Worm (Caenorhabditis elegans) whole organism, young adult: Measurements from ENCODE around the gene cyp-13A6.
A peak's percentile ranks its signal among the peaks of the same experiment; 100 is the strongest.

ENCODE experiments used
- B0019.2 ChIP-seq: fragments of 200-800 bp; sonication (Bioruptor generic); conservative IDR thresholded peaks from 2 replicates; pipeline ENCODE4 v1.3.6; 2022; ENCODE audit warnings: missing genetic modification reagents, missing genetic modification characterization, missing compliant biosample characterization
- C17E4.6 ChIP-seq: fragments of 200-800 bp; sonication (Bioruptor generic); IDR thresholded peaks from 2 replicates; pipeline ENCODE4 v1.3.6; 2022; ENCODE audit warnings: missing genetic modification reagents, missing genetic modification characterization, missing compliant biosample characterization
- D2030.7 ChIP-seq: fragments of 200-800 bp; sonication (Bioruptor generic); IDR thresholded peaks from 2 replicates; pipeline ENCODE4 v1.3.6; 2022; ENCODE audit warnings: missing genetic modification reagents, missing genetic modification characterization, missing compliant biosample characterization
- F33H1.4 ChIP-seq: fragments of 200-800 bp; sonication (Bioruptor generic); IDR thresholded peaks from 2 replicates; pipeline ENCODE4 v1.3.6; 2022; ENCODE audit warnings: missing genetic modification reagents, missing genetic modification characterization, missing compliant biosample characterization
- F39B2.1 ChIP-seq: fragments of 200-800 bp; sonication (Bioruptor generic); IDR thresholded peaks from 2 replicates; pipeline ENCODE4 v1.3.6; 2022; ENCODE audit warnings: missing genetic modification reagents, missing genetic modification characterization, missing compliant biosample characterization
- F55B11.4 ChIP-seq: sonication (generic microtip); optimal IDR thresholded peaks from 2 replicates; lab custom pipeline; 2016; ENCODE audit warnings: missing compliant biosample characterization, missing genetic modification characterization, borderline replicate concordance; ENCODE audit not compliant: insufficient read depth
- F57A8.1 ChIP-seq: fragments of 200-800 bp; sonication (Bioruptor generic); optimal IDR thresholded peaks from 2 replicates; lab custom pipeline; 2018; ENCODE audit warnings: mild to moderate bottlenecking, missing genetic modification characterization, moderate library complexity, missing compliant biosample characterization
- T26A5.8 ChIP-seq: sonication (generic microtip); optimal IDR thresholded peaks from 2 replicates; lab custom pipeline; 2016; ENCODE audit warnings: missing genetic modification characterization, missing compliant biosample characterization
- Y67H2A.10 ChIP-seq: fragments of 200-800 bp; sonication (Bioruptor generic); conservative IDR thresholded peaks from 2 replicates; pipeline ENCODE4 v1.3.6; 2022; ENCODE audit warnings: missing genetic modification reagents, missing genetic modification characterization, missing compliant biosample characterization
- Y79H2A.3 ChIP-seq: fragments of 200-800 bp; sonication (Bioruptor generic); conservative IDR thresholded peaks from 2 replicates; pipeline ENCODE4 v1.3.6; 2022; ENCODE audit warnings: missing genetic modification reagents, missing genetic modification characterization, missing compliant biosample characterization
- ZK185.1 ChIP-seq: sonication (generic microtip); optimal IDR thresholded peaks from 2 replicates; lab custom pipeline; 2016; ENCODE audit warnings: mild to moderate bottlenecking, missing genetic modification characterization, missing compliant biosample characterization; ENCODE audit not compliant: poor library complexity, severe bottlenecking
- aptf-3 ChIP-seq: fragments of 200-800 bp; sonication (Bioruptor generic); IDR thresholded peaks from 2 replicates; pipeline ENCODE4 v1.3.6; 2022; ENCODE audit warnings: missing genetic modification characterization, missing compliant biosample characterization
- attf-5 ChIP-seq: fragments of 200-800 bp; sonication (Bioruptor generic); optimal IDR thresholded peaks from 2 replicates; lab custom pipeline; 2018; ENCODE audit warnings: mild to moderate bottlenecking, missing genetic modification characterization, missing compliant biosample characterization
- bed-2 ChIP-seq: fragments of 200-800 bp; sonication (Bioruptor generic); IDR thresholded peaks from 2 replicates; pipeline ENCODE4 v1.3.6; 2022; ENCODE audit warnings: missing genetic modification reagents, missing genetic modification characterization, missing compliant biosample characterization
- cebp-1 ChIP-seq, 2 experiments: fragments of 200-800 bp in 1 of 2; sonication (Bioruptor generic) in 1 of 2; sonication (generic microtip) in 1 of 2; IDR thresholded peaks in 1 of 2; optimal IDR thresholded peaks in 1 of 2; 2 replicates each; pipeline versions ENCODE4 v1.3.6 to Lab custom; 2017 to 2022; ENCODE audit warnings: missing compliant biosample characterization in 2 of 2, missing genetic modification characterization in 2 of 2, mild to moderate bottlenecking in 1 of 2, missing genetic modification reagents in 1 of 2, moderate library complexity in 1 of 2
- ceh-27 ChIP-seq: fragments of 200-800 bp; sonication (Bioruptor generic); optimal IDR thresholded peaks from 2 replicates; lab custom pipeline; 2018; ENCODE audit warnings: mild to moderate bottlenecking, missing genetic modification characterization, moderate library complexity, missing compliant biosample characterization
- ceh-40 ChIP-seq: fragments of 200-800 bp; sonication (Bioruptor generic); IDR thresholded peaks from 2 replicates; pipeline ENCODE4 v1.3.6; 2022; ENCODE audit warnings: missing genetic modification characterization, missing compliant biosample characterization
- efl-1 ChIP-seq: fragments of 150-350 bp; optimal IDR thresholded peaks from 2 replicates; lab custom pipeline; 2014; ENCODE audit warnings: missing biosample characterization, missing genetic modification reagents, missing genetic modification characterization
- ets-4 ChIP-seq: fragments of 200-800 bp; sonication (Bioruptor generic); optimal IDR thresholded peaks from 2 replicates; lab custom pipeline; 2018; ENCODE audit warnings: mild to moderate bottlenecking, missing genetic modification characterization, missing compliant biosample characterization
- fkh-3 ChIP-seq: sonication (generic microtip); optimal IDR thresholded peaks from 2 replicates; lab custom pipeline; 2016; ENCODE audit warnings: mild to moderate bottlenecking, missing genetic modification characterization, missing compliant biosample characterization
- hsf-1 ChIP-seq: fragments of 200-800 bp; sonication (Bioruptor generic); IDR thresholded peaks from 2 replicates; pipeline ENCODE4 v1.3.6; 2022; ENCODE audit warnings: missing genetic modification reagents, missing genetic modification characterization, missing compliant biosample characterization
- let-526 ChIP-seq: fragments of 200-800 bp; sonication (Bioruptor generic); IDR thresholded peaks from 2 replicates; pipeline ENCODE4 v1.3.6; 2022; ENCODE audit warnings: missing genetic modification reagents, missing genetic modification characterization, missing compliant biosample characterization
- let-607 ChIP-seq, 2 experiments: fragments of 200-800 bp in 1 of 2; sonication (Bioruptor generic) in 1 of 2; sonication (generic microtip) in 1 of 2; optimal IDR thresholded peaks; 2 replicates each; lab custom pipeline; 2016 to 2018; ENCODE audit warnings: mild to moderate bottlenecking in 2 of 2, missing compliant biosample characterization in 2 of 2, missing genetic modification characterization in 2 of 2, moderate library complexity in 2 of 2, missing genotype in 1 of 2
- lin-40 ChIP-seq: sonication (generic microtip); optimal IDR thresholded peaks from 2 replicates; lab custom pipeline; 2016; ENCODE audit warnings: missing genetic modification characterization, mild to moderate bottlenecking, missing compliant biosample characterization, missing genotype, missing genetic modification reagents
- lir-1 ChIP-seq: fragments of 200-800 bp; sonication (Bioruptor generic); conservative IDR thresholded peaks from 2 replicates; pipeline ENCODE4 v1.3.6; 2022; ENCODE audit warnings: missing genetic modification reagents, missing genetic modification characterization, missing compliant biosample characterization
- madf-6 ChIP-seq: fragments of 200-800 bp; sonication (Bioruptor generic); IDR thresholded peaks from 2 replicates; pipeline ENCODE4 v1.3.6; 2022; ENCODE audit warnings: missing genetic modification reagents, missing genetic modification characterization, missing compliant biosample characterization
- mes-4 ChIP-seq: sonication (generic microtip); optimal IDR thresholded peaks from 2 replicates; lab custom pipeline; 2016; ENCODE audit warnings: missing genotype, missing genetic modification characterization, missing compliant biosample characterization
- nfya-1 ChIP-seq: sonication (generic microtip); optimal IDR thresholded peaks from 2 replicates; lab custom pipeline; 2017; ENCODE audit warnings: antibody characterized with exemption, missing compliant biosample characterization, missing genetic modification characterization, borderline replicate concordance; ENCODE audit not compliant: insufficient read depth
- nfya-2 ChIP-seq: fragments of 200-800 bp; sonication (Bioruptor generic); IDR thresholded peaks from 2 replicates; pipeline ENCODE4 v1.3.6; 2022; ENCODE audit warnings: missing genetic modification reagents, missing genetic modification characterization, missing compliant biosample characterization
- nfyb-1 ChIP-seq: fragments of 200-800 bp; sonication (Bioruptor generic); IDR thresholded peaks from 2 replicates; pipeline ENCODE4 v1.3.6; 2022; ENCODE audit warnings: missing genetic modification reagents, missing genetic modification characterization, missing compliant biosample characterization
- nhr-179 ChIP-seq: sonication (generic microtip); optimal IDR thresholded peaks from 2 replicates; lab custom pipeline; 2016; ENCODE audit warnings: mild to moderate bottlenecking, missing genetic modification characterization, missing compliant biosample characterization
- pha-4 ChIP-seq: fragments of 150-350 bp; sonication (generic microtip); optimal IDR thresholded peaks from 2 replicates; lab custom pipeline; 2014; ENCODE audit warnings: missing biosample characterization, missing genetic modification reagents, missing genetic modification characterization
- rcor-1 ChIP-seq: fragments of 200-800 bp; sonication (Bioruptor generic); IDR thresholded peaks from 2 replicates; pipeline ENCODE4 v1.3.6; 2022; ENCODE audit warnings: missing genetic modification reagents, missing genetic modification characterization, missing compliant biosample characterization
- snpc-1.1 ChIP-seq: sonication (generic microtip); optimal IDR thresholded peaks from 2 replicates; lab custom pipeline; 2017; ENCODE audit warnings: missing genetic modification characterization, mild to moderate bottlenecking, missing compliant biosample characterization, antibody characterized with exemption, moderate library complexity, missing genotype, missing genetic modification reagents; ENCODE audit not compliant: insufficient read depth
- tbx-9 ChIP-seq: sonication (generic microtip); optimal IDR thresholded peaks from 2 replicates; lab custom pipeline; 2016; ENCODE audit warnings: borderline replicate concordance, missing genetic modification characterization, inconsistent platforms, missing compliant biosample characterization
- zfh-2 ChIP-seq: fragments of 200-800 bp; sonication (Bioruptor generic); conservative IDR thresholded peaks from 2 replicates; pipeline ENCODE4 v1.3.6; 2022; ENCODE audit warnings: missing genetic modification reagents, missing genetic modification characterization, missing compliant biosample characterization
- ztf-18 ChIP-seq: sonication (generic microtip); optimal IDR thresholded peaks from 2 replicates; lab custom pipeline; 2016; ENCODE audit warnings: missing genotype, mild to moderate bottlenecking, missing genetic modification characterization, missing compliant biosample characterization
- ztf-26 ChIP-seq: sonication (generic microtip); optimal IDR thresholded peaks from 2 replicates; lab custom pipeline; 2017; ENCODE audit warnings: missing genetic modification characterization, missing compliant biosample characterization

cyp-13A6 gene

DNA sequence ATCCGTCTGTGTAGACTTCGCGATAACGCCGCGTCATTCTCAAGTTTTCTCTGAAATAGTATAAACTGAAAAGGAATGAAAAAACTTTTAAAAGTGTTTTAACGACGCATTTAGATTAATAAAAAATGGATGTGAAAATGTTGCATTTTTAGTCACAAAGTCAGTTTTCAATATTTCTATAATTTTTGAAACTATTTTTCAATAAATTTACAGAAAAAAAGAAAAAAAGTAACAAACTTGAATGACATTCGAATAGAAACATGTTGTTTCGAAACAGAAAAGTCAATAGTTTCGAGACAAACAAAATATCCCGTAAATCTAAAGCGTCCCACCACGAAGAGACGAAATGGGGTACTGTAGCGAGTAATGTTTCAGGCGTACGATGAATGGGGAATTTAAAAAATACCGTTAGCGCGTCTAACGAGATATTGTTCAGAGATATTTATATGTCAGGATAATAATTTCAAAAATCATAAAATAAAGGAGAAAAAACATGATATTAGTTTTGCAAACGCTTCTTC lies 39.4 kb upstream of the cyp-13A6 start, which contains the start of gene rnh-1.2 (continued):
- TF ChIP-seq snpc-1.1 (tag; lab: Kevin White, UChicago) (no peak), D2030.7 (GFP tag; lab: Robert Waterston, UW) (no peak), bed-2 (GFP tag; lab: Robert Waterston, UW) (no peak), F33H1.4 (GFP tag; lab: Robert Waterston, UW) (peak; percentile 81), attf-5 (GFP tag; lab: Kevin White, UChicago) (no peak), aptf-3 (GFP tag; lab: Robert Waterston, UW) (no peak), madf-6 (GFP tag; lab: Robert Waterston, UW) (peak; percentile 96)

DNA sequence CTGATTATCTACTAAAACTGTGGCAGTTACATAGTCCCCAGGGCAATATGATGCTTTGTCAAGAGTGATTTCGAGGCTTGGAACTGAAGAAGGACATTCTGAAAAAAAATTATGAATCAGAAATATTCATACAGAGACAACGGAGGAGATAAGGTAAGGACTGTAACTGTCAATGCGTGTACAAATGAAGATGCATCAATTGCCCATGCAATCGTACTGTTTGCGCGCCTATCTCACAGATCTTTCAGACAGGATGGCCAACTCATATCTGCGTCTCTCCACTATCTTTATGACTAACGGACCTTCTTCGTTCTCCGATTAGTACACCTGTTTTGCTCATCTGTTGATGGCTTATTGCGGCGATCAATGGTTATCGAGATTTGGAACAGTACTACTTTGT lies 37.7 kb upstream of the cyp-13A6 start, which contains the start of gene ZK938.11:
TSS of gene ZK938.11 (minus strand) at position 101 of the 400 bp plus-strand sequence.
- TF ChIP-seq let-607 (tag; optimal IDR thresholded peaks at IDR 0.05; lab: Kevin White, UChicago), result no peak
- no peak for TF ChIP-seq mes-4
- no peak for TF ChIP-seq bed-2 (GFP tag; lab: Robert Waterston, UW)
- TF ChIP-seq lir-1 (GFP tag; lab: Robert Waterston, UW), result no peak
- TF ChIP-seq tbx-9 (tag; lab: Kevin White, UChicago), result no peak
- TF ChIP-seq F57A8.1 (GFP tag; lab: Kevin White, UChicago), result no peak
- no peak for TF ChIP-seq ztf-18 (tag; lab: Kevin White, UChicago)
- TF ChIP-seq efl-1 (GFP tag; lab: Kevin White, UChicago), result no peak
- no peak for TF ChIP-seq ceh-27 (GFP tag; lab: Kevin White, UChicago)
- no peak for TF ChIP-seq F55B11.4 (tag; lab: Kevin White, UChicago)
- TF ChIP-seq aptf-3 (GFP tag; lab: Robert Waterston, UW), result no peak

DNA sequence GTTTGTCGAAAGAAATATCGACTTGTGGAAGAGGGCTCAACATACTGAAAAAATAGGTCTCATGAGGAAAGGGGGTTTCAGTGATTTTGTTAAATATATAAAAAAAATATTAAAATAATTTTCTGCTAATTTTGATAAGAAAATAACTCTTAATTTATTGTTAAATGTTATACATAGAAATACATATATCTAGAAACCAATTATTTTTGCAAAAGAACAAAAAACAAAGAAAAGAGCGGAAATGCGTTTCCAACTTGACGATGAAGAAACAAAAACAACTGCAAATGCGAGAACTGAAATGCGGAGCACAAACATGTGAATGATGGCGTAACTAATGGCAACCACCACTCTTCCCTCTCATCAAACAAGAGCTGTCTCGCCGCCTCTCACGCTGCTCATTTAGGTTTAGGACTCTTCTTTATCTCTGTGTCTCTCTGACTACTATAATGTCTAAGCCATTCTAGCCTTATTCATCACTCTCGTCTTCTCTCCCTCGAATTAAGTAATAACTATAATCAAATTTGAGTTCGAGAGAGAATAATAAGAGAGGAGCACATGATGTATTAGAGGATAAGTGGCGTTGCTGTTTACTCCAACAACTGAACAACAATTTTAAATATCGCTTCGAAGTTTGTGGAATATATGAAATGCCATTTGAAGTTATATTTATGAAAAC lies 35.8 kb upstream of the cyp-13A6 start, which contains the start of gene arrd-4:
TSS of gene arrd-4 (minus strand) at position 51 of the 676 bp plus-strand sequence.
- TF ChIP-seq nhr-179 (no peak), ceh-40 (GFP tag; lab: Robert Waterston, UW) (no peak), nfyb-1 (no peak), fkh-3 (no peak), B0019.2 (GFP tag; lab: Robert Waterston, UW) (no peak)

DNA sequence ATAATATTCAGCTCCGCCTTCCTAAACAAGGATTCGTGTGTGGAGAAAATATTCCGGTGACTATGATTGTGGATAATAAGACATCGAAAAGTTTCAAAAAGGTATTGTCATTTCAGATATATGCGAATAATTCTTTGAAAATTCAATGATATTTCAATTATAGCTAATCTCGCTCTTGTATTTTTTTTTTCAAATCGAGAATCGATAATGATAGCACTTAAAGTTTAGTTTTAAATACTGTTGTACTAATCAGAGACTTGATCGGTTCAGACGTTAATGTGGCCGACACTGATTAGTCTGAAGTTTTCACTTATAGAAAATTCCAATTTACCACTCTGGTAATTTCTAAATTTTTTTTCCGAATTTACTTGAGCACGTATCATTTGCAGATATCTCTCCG lies 33.3 kb upstream of the cyp-13A6 start:
- TF ChIP-seq mes-4 (no peak), ets-4 (GFP tag; lab: Kevin White, UChicago) (no peak), nfya-2 (GFP tag; lab: Robert Waterston, UW) (no peak), zfh-2 (GFP tag; lab: Robert Waterston, UW) (no peak), C17E4.6 (GFP tag; lab: Robert Waterston, UW) (no peak)
- TF ChIP-seq, all 124 proteins: peak for 0

DNA sequence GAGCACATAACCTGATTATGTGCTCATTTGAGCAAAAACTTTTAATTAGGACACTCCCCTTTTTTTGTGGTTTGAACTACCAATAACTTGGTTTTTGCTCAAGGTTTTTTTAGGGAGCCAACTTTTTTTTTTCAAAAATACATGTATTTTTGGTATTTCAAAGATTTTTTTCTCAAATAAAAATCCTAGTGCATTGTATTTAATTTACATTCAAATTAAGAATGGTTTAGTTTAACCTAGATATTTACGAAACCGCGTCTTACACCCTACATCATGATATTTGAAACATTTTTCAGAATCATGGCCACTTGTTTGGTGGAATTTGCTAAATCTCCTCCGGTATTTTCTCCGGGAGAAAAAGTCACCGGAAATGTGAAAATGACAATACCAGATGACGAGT lies 32.3 kb upstream of the cyp-13A6 start, which contains the start of gene arrd-5:
TSS of gene arrd-5 (plus strand) at position 301 of the 400 bp plus-strand sequence.
- TF ChIP-seq nfya-1 (tag; lab: Kevin White, UChicago) (no peak), ZK185.1 (no peak), Y79H2A.3 (GFP tag; lab: Robert Waterston, UW) (no peak), cebp-1 (GFP tag; IDR thresholded peaks at IDR 0.05; lab: Robert Waterston, UW) (no peak), cebp-1 (tag; optimal IDR thresholded peaks at IDR 0.05; lab: Kevin White, UChicago) (no peak), pha-4 (tag; lab: Kevin White, UChicago) (no peak), Y67H2A.10 (GFP tag; lab: Robert Waterston, UW) (no peak), ztf-26 (tag; lab: Kevin White, UChicago) (no peak), tbx-9 (tag; lab: Kevin White, UChicago) (no peak), hsf-1 (no peak), aptf-3 (GFP tag; lab: Robert Waterston, UW) (no peak), C17E4.6 (GFP tag; lab: Robert Waterston, UW) (no peak), rcor-1 (no peak), F39B2.1 (GFP tag; lab: Robert Waterston, UW) (no peak), ets-4 (GFP tag; lab: Kevin White, UChicago) (no peak), T26A5.8 (tag; lab: Kevin White, UChicago) (no peak), lin-40 (tag; lab: Kevin White, UChicago) (no peak), let-526 (GFP tag; lab: Robert Waterston, UW) (no peak)
